Worm (Caenorhabditis elegans) whole organism, L4/young adult: ENCODE measurements around the gene Y62F5A.12.

Experiments used
- W03F9.2 ChIP-seq: fragments of 150-350 bp; optimal IDR thresholded peaks from 2 replicates; lab custom pipeline; 2014; ENCODE audit warnings: missing biosample characterization, missing genetic modification characterization
- dao-5 ChIP-seq: sonication (generic microtip); optimal IDR thresholded peaks from 2 replicates; lab custom pipeline; 2016; ENCODE audit warnings: missing genotype, missing genetic modification characterization, moderate library complexity, missing compliant biosample characterization
- him-1 ChIP-seq: sonication (generic microtip); optimal IDR thresholded peaks from 2 replicates; lab custom pipeline; 2016; ENCODE audit warnings: missing genotype, missing genetic modification reagents, missing genetic modification characterization, missing compliant biosample characterization

The Y62F5A.12 gene

DNA sequence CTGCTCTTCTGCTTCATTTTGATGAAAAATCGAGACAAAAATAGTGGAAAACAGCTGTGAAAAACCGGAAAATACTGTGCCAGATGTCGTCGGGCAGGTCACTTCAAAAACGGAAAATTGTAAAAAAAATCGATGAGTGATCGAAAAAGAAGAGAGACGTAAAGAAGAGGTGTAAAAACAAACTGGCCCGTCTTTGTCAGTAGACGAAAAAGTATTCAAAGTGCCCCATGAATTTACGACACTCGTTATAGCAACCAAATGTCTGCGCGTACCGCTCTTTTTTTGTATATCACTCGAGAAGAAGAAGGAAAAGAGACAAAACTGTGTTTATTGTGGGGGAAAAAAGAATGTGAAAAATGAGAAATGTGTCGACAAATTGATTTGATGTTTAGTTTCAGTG lies 49.1 kb downstream of the Y62F5A.12 start, which contains the start of gene twk-5:
twk-5 (minus strand) TSS at position 101 of the 400 bp plus-strand sequence.
- TF ChIP-seq him-1 (tag; lab: Kevin White, UChicago), result no peak
- TF ChIP-seq dao-5 (tag; lab: Kevin White, UChicago), result no peak
- no peak for TF ChIP-seq W03F9.2 (tag; lab: Kevin White, UChicago)

- TF ChIP-seq dao-5 (tag; lab: Kevin White, UChicago), result peak; percentile 85
- TF ChIP-seq him-1 (tag; lab: Kevin White, UChicago), result peak; percentile 60
- peak; percentile 84 for TF ChIP-seq W03F9.2 (tag; lab: Kevin White, UChicago)
Measured at ce11 chrII:11484600-11484999, 49.7 kb downstream of the Y62F5A.12 start.
